Worm (Caenorhabditis elegans) whole organism, early embryonic: Measurements from ENCODE around the gene rps-28.

Experiments used
- B0310.2 ChIP-seq: sonication (generic microtip); optimal IDR thresholded peaks from 2 replicates; lab custom pipeline; 2016; ENCODE audit warnings: mild to moderate bottlenecking, missing genetic modification characterization, missing compliant biosample characterization
- ama-1 ChIP-seq: fragments of 150-350 bp; optimal IDR thresholded peaks from 2 replicates; lab custom pipeline; 2014
- ceh-36 ChIP-seq: sonication (generic microtip); optimal IDR thresholded peaks from 2 replicates; lab custom pipeline; 2016; ENCODE audit warnings: missing genetic modification characterization, inconsistent platforms, missing compliant biosample characterization
- flt-1 ChIP-seq: fragments of 200-800 bp; sonication (Bioruptor generic); IDR thresholded peaks from 2 replicates; pipeline ENCODE4 v1.3.6; 2022; ENCODE audit warnings: missing genetic modification characterization, missing compliant biosample characterization
- pes-1 ChIP-seq: fragments of 200-800 bp; sonication (Bioruptor generic); IDR thresholded peaks from 2 replicates; pipeline ENCODE4 v1.3.6; 2022; ENCODE audit warnings: missing genetic modification reagents, missing genetic modification characterization, missing compliant biosample characterization
- scrt-1 ChIP-seq: fragments of 200-800 bp; sonication (Bioruptor generic); IDR thresholded peaks from 2 replicates; pipeline ENCODE4 v1.3.6; 2022; ENCODE audit warnings: missing genetic modification characterization, missing compliant biosample characterization
- tbx-11 ChIP-seq: fragments of 200-800 bp; sonication (Bioruptor generic); IDR thresholded peaks from 2 replicates; pipeline ENCODE4 v1.3.6; 2022; ENCODE audit warnings: missing genetic modification characterization, missing compliant biosample characterization

- no peak for TF ChIP-seq ama-1 (lab: Kevin White, UChicago)
- TF ChIP-seq B0310.2 (tag; lab: Kevin White, UChicago): no peak
- TF ChIP-seq scrt-1 (GFP tag; lab: Robert Waterston, UW): no peak
- TF ChIP-seq pes-1 (GFP tag; lab: Robert Waterston, UW): no peak
- no peak for TF ChIP-seq ceh-36 (tag; lab: Kevin White, UChicago)
- TF ChIP-seq flt-1 (GFP tag; lab: Robert Waterston, UW): no peak
- no peak for TF ChIP-seq tbx-11
Measured at ce11 chrIV:1659978-1660377, 487 bp downstream of the rps-28 start, which contains the start of gene Y41D4B.4.
